Fruit fly (Drosophila melanogaster): Measurements from ENCODE around the gene CG6839.
A peak's percentile ranks its signal among the peaks of the same experiment; 100 is the strongest.

- TF ChIP-seq Pif1A (GFP tag; optimal IDR thresholded peaks at IDR 0.05) = no peak
- TF ChIP-seq CG10348 (GFP tag; IDR thresholded peaks at IDR 0.05) = no peak
- peak; percentile 65 for TF ChIP-seq CG15710 (tag; optimal IDR thresholded peaks at IDR 0.05)
- TF ChIP-seq CG4496 (GFP tag; IDR thresholded peaks at IDR 0.05) = 0 out of 3 replicates have a peak, but pooled peaks have one; percentile 16
- TF ChIP-seq CG9948 (tag; optimal IDR thresholded peaks at IDR 0.05) = peak; percentile 20
- TF ChIP-seq CG34367 (tag; optimal IDR thresholded peaks at IDR 0.05) = peak; percentile 32
- no peak for TF ChIP-seq D1 (tag; optimal IDR thresholded peaks at IDR 0.05)
- no peak for TF ChIP-seq Ets98B (GFP tag; IDR thresholded peaks at IDR 0.05)
- TF ChIP-seq Snoo (tag; optimal IDR thresholded peaks at IDR 0.05) = peak; percentile 51
- no peak for TF ChIP-seq CG14655 (GFP tag; optimal IDR thresholded peaks at IDR 0.05)
- no peak for TF ChIP-seq EcR (GFP tag; optimal IDR thresholded peaks at IDR 0.05)
- no peak for TF ChIP-seq rn (GFP tag; IDR thresholded peaks at IDR 0.05)
These were observed 18.6 kb upstream of the CG6839 start, which contains the start of gene RpL26 for dm6 chr3L:18898770-18899278.

Measured in whole organism, pupa.